Fruit fly (Drosophila melanogaster) whole organism, embryonic: Measurements from ENCODE around the gene Cys.

Experiments
- Awh ChIP-seq: fragments of 200-800 bp; sonication (Bioruptor generic); IDR thresholded peaks from 2 replicates; pipeline ENCODE4, ENCODE4 v1.3.6; 2022; ENCODE audit warnings: missing biosample characterization, missing genetic modification characterization
- Bgb ChIP-seq: fragments of 200-800 bp; sonication (Bioruptor generic); IDR thresholded peaks from 2 replicates; pipeline ENCODE4 v1.3.6; 2022; ENCODE audit warnings: missing biosample characterization, missing genetic modification characterization; ENCODE audit not compliant: partially characterized antibody
- Blimp-1 ChIP-seq: fragments of 200-800 bp; sonication (Bioruptor generic); optimal IDR thresholded peaks from 3 replicates; lab custom pipeline; 2018; ENCODE audit warnings: missing biosample characterization, missing genetic modification characterization, mild to moderate bottlenecking, moderate library complexity, missing genetic modification reagents
- CG1024 ChIP-seq: fragments of 200-800 bp; sonication (Bioruptor generic); IDR thresholded peaks from 2 replicates; pipeline ENCODE4 v1.3.6; 2022; ENCODE audit warnings: missing biosample characterization, missing genetic modification characterization
- CG10654 ChIP-seq: fragments of 200-800 bp; sonication (Bioruptor generic); optimal IDR thresholded peaks from 2 replicates; lab custom pipeline; 2016; ENCODE audit warnings: missing biosample characterization, missing genetic modification characterization
- CG13287 ChIP-seq: fragments of 200-800 bp; sonication (Bioruptor generic); IDR thresholded peaks from 2 replicates; pipeline ENCODE4 v1.3.6; 2022; ENCODE audit warnings: missing biosample characterization, missing genetic modification characterization; ENCODE audit not compliant: partially characterized antibody
- CG15514 ChIP-seq: fragments of 200-800 bp; sonication (Bioruptor generic); optimal IDR thresholded peaks from 3 replicates; lab custom pipeline; 2017; ENCODE audit warnings: missing biosample characterization, missing genetic modification characterization, mild to moderate bottlenecking, moderate library complexity, missing genetic modification reagents
- CG15601 ChIP-seq: fragments of 200-800 bp; sonication (Bioruptor generic); optimal IDR thresholded peaks from 3 replicates; lab custom pipeline; 2019; ENCODE audit warnings: missing biosample characterization, mild to moderate bottlenecking, missing genetic modification characterization, moderate library complexity
- CG2129 ChIP-seq: fragments of 200-800 bp; sonication (Bioruptor generic); IDR thresholded peaks from 2 replicates; pipeline ENCODE4 v1.3.6; 2022; ENCODE audit warnings: missing biosample characterization, missing genetic modification characterization; ENCODE audit not compliant: partially characterized antibody
- CG2678 ChIP-seq: fragments of 200-800 bp; sonication (Bioruptor generic); optimal IDR thresholded peaks from 3 replicates; lab custom pipeline; 2019; ENCODE audit warnings: missing biosample characterization, mild to moderate bottlenecking, missing genetic modification characterization, moderate library complexity
- CG30020 ChIP-seq: fragments of 200-800 bp; optimal IDR thresholded peaks from 2 replicates; lab custom pipeline; 2019; ENCODE audit warnings: missing biosample characterization, mild to moderate bottlenecking, missing genetic modification characterization, moderate library complexity
- CG3065 ChIP-seq: fragments of 200-800 bp; sonication (Bioruptor generic); optimal IDR thresholded peaks from 2 replicates; lab custom pipeline; 2016; ENCODE audit warnings: missing biosample characterization, missing genetic modification characterization
- CG33213 ChIP-seq: fragments of 200-800 bp; sonication (Bioruptor generic); optimal IDR thresholded peaks from 3 replicates; lab custom pipeline; 2016; ENCODE audit warnings: missing biosample characterization, missing genetic modification characterization
- CG4282 ChIP-seq: fragments of 200-800 bp; sonication (Bioruptor generic); optimal IDR thresholded peaks from 2 replicates; lab custom pipeline; 2016; ENCODE audit warnings: missing biosample characterization, missing genetic modification characterization
- CG5245 ChIP-seq: fragments of 200-800 bp; sonication (Bioruptor generic); optimal IDR thresholded peaks from 3 replicates; lab custom pipeline; 2016; ENCODE audit warnings: missing biosample characterization, missing genetic modification characterization
- CG6791 ChIP-seq: fragments of 200-800 bp; sonication (Bioruptor generic); IDR thresholded peaks from 3 replicates; pipeline ENCODE4 v1.3.6; 2022; ENCODE audit warnings: missing biosample characterization, missing genetic modification characterization; ENCODE audit not compliant: partially characterized antibody
- CoRest ChIP-seq: fragments of 200-800 bp; sonication (Bioruptor generic); optimal IDR thresholded peaks from 3 replicates; lab custom pipeline; 2018; ENCODE audit warnings: missing biosample characterization, mild to moderate bottlenecking, missing genetic modification characterization, moderate library complexity
- Dip3 ChIP-seq: fragments of 200-800 bp; sonication (Bioruptor generic); optimal IDR thresholded peaks from 3 replicates; lab custom pipeline; 2016; ENCODE audit warnings: missing biosample characterization, missing genetic modification characterization
- Ets97D ChIP-seq: fragments of 200-800 bp; sonication (Bioruptor generic); optimal IDR thresholded peaks from 3 replicates; lab custom pipeline; 2016; ENCODE audit warnings: missing biosample characterization, missing genetic modification characterization
- Hr3 ChIP-seq: fragments of 200-800 bp; sonication (Bioruptor generic); optimal IDR thresholded peaks from 3 replicates; lab custom pipeline; 2016; ENCODE audit warnings: missing biosample characterization, missing genetic modification characterization
- Hr51 ChIP-seq, 2 experiments: fragments of 200-800 bp; sonication (Bioruptor generic); optimal IDR thresholded peaks; 2 replicates in 1 of 2; 3 replicates in 1 of 2; lab custom pipeline; 2016 to 2018; ENCODE audit warnings: missing biosample characterization in 2 of 2, missing genetic modification characterization in 2 of 2, mild to moderate bottlenecking in 1 of 2, moderate library complexity in 1 of 2
- MTF-1 ChIP-seq: fragments of 200-800 bp; sonication (Bioruptor generic); optimal IDR thresholded peaks from 2 replicates; lab custom pipeline; 2018; ENCODE audit warnings: missing biosample characterization, mild to moderate bottlenecking, missing genetic modification characterization, borderline replicate concordance
- Meics ChIP-seq: fragments of 200-800 bp; sonication (Bioruptor generic); optimal IDR thresholded peaks from 2 replicates; lab custom pipeline; 2017; ENCODE audit warnings: missing biosample characterization, mild to moderate bottlenecking, missing genetic modification characterization
- Nf-YC ChIP-seq: fragments of 200-800 bp; optimal IDR thresholded peaks from 3 replicates; lab custom pipeline; 2019; ENCODE audit warnings: missing biosample characterization, mild to moderate bottlenecking, missing genetic modification characterization, moderate library complexity
- Poxn ChIP-seq: fragments of 200-800 bp; sonication (Bioruptor generic); IDR thresholded peaks from 2 replicates; pipeline ENCODE4 v1.3.6; 2022; ENCODE audit warnings: missing biosample characterization, missing genetic modification characterization
- Six4 ChIP-seq: fragments of 200-800 bp; sonication (Bioruptor generic); optimal IDR thresholded peaks from 2 replicates; lab custom pipeline; 2016; ENCODE audit warnings: missing biosample characterization, missing genetic modification characterization
- Taf1 ChIP-seq: fragments of 200-800 bp; sonication (Bioruptor generic); IDR thresholded peaks from 2 replicates; pipeline ENCODE4 v1.3.6; 2022; ENCODE audit warnings: missing biosample characterization, missing genetic modification characterization
- Usf ChIP-seq: fragments of 200-800 bp; sonication (Bioruptor generic); optimal IDR thresholded peaks from 2 replicates; lab custom pipeline; 2017; ENCODE audit warnings: missing genotype, missing biosample characterization, missing genetic modification characterization
- YL-1 ChIP-seq: fragments of 200-800 bp; sonication (Bioruptor generic); optimal IDR thresholded peaks from 3 replicates; lab custom pipeline; 2017; ENCODE audit warnings: missing biosample characterization, mild to moderate bottlenecking, missing genetic modification characterization
- bab2 ChIP-seq: fragments of 200-800 bp; sonication (Bioruptor generic); optimal IDR thresholded peaks from 2 replicates; lab custom pipeline; 2016; ENCODE audit warnings: missing biosample characterization, missing genetic modification characterization
- crol ChIP-seq: fragments of 200-800 bp; sonication (Bioruptor generic); IDR thresholded peaks from 2 replicates; pipeline ENCODE4 v1.3.6; 2022; ENCODE audit warnings: missing biosample characterization, missing genetic modification characterization
- dmrt99B ChIP-seq: fragments of 200-800 bp; sonication (Bioruptor generic); optimal IDR thresholded peaks from 2 replicates; lab custom pipeline; 2018; ENCODE audit warnings: missing biosample characterization, mild to moderate bottlenecking, missing genetic modification characterization, moderate library complexity
- fd96Cb ChIP-seq: fragments of 200-800 bp; sonication (Bioruptor generic); optimal IDR thresholded peaks from 2 replicates; lab custom pipeline; 2018; ENCODE audit warnings: missing biosample characterization, mild to moderate bottlenecking, missing genetic modification characterization, moderate library complexity
- ftz-f1 ChIP-seq: fragments of 200-800 bp; sonication (Bioruptor generic); optimal IDR thresholded peaks from 2 replicates; lab custom pipeline; 2016; ENCODE audit warnings: missing biosample characterization, missing genetic modification characterization
- hb ChIP-seq: fragments of 200-800 bp; sonication (Bioruptor generic); IDR thresholded peaks from 3 replicates; pipeline ENCODE4 v1.3.6; 2022; ENCODE audit warnings: missing biosample characterization, missing genetic modification characterization; ENCODE audit not compliant: partially characterized antibody
- jumu ChIP-seq: fragments of 200-800 bp; sonication (Bioruptor generic); optimal IDR thresholded peaks from 3 replicates; lab custom pipeline; 2016; ENCODE audit warnings: missing biosample characterization, missing genetic modification characterization
- lov ChIP-seq, 2 experiments: fragments of 200-800 bp in 1 of 2; fragments of >200 bp in 1 of 2; sonication (Bioruptor generic) in 1 of 2; IDR thresholded peaks in 1 of 2; optimal IDR thresholded peaks in 1 of 2; 2 replicates in 1 of 2; 3 replicates in 1 of 2; pipeline versions ENCODE4 v1.3.6 to Lab custom; 2017 to 2022; ENCODE audit warnings: missing biosample characterization in 1 of 2, missing genetic modification characterization in 1 of 2
- maf-S ChIP-seq: fragments of 200-800 bp; sonication (Bioruptor generic); optimal IDR thresholded peaks from 2 replicates; lab custom pipeline; 2016; ENCODE audit warnings: missing biosample characterization, missing genetic modification characterization
- nom ChIP-seq: fragments of 200-800 bp; sonication (Bioruptor generic); optimal IDR thresholded peaks from 2 replicates; lab custom pipeline; 2017; ENCODE audit warnings: missing biosample characterization, missing genetic modification characterization, mild to moderate bottlenecking, moderate library complexity, missing genetic modification reagents
- org-1 ChIP-seq: fragments of 200-800 bp; sonication (Bioruptor generic); optimal IDR thresholded peaks from 2 replicates; lab custom pipeline; 2017; ENCODE audit warnings: missing biosample characterization, missing genetic modification characterization
- pb ChIP-seq: fragments of 200-800 bp; sonication (Bioruptor generic); optimal IDR thresholded peaks from 3 replicates; lab custom pipeline; 2016; ENCODE audit warnings: missing biosample characterization, missing genetic modification characterization
- pros ChIP-seq: fragments of 200-800 bp; sonication (Bioruptor generic); optimal IDR thresholded peaks from 3 replicates; lab custom pipeline; 2019; ENCODE audit warnings: missing biosample characterization, mild to moderate bottlenecking, missing genetic modification characterization, moderate library complexity
- pzg ChIP-seq: fragments of 200-800 bp; sonication (Bioruptor generic); optimal IDR thresholded peaks from 3 replicates; lab custom pipeline; 2018; ENCODE audit warnings: missing biosample characterization, mild to moderate bottlenecking, missing genetic modification characterization, moderate library complexity
- ranshi ChIP-seq: fragments of 200-800 bp; sonication (Bioruptor generic); IDR thresholded peaks from 2 replicates; pipeline ENCODE4 v1.3.6; 2022; ENCODE audit warnings: missing biosample characterization, missing genetic modification characterization
- sisA ChIP-seq: fragments of 200-800 bp; sonication (Bioruptor generic); IDR thresholded peaks from 2 replicates; pipeline ENCODE4 v1.3.6; 2022; ENCODE audit warnings: missing biosample characterization, missing genetic modification characterization
- ssp ChIP-seq: fragments of 200-800 bp; sonication (Bioruptor generic); IDR thresholded peaks from 2 replicates; pipeline ENCODE4 v1.3.6; 2022; ENCODE audit warnings: missing biosample characterization, missing genetic modification characterization
- vnd ChIP-seq: fragments of 200-800 bp; sonication (Bioruptor generic); IDR thresholded peaks from 3 replicates; pipeline ENCODE4 v1.3.6; 2022; ENCODE audit warnings: missing biosample characterization, missing genetic modification characterization; ENCODE audit not compliant: partially characterized antibody

Gene Cys

DNA sequence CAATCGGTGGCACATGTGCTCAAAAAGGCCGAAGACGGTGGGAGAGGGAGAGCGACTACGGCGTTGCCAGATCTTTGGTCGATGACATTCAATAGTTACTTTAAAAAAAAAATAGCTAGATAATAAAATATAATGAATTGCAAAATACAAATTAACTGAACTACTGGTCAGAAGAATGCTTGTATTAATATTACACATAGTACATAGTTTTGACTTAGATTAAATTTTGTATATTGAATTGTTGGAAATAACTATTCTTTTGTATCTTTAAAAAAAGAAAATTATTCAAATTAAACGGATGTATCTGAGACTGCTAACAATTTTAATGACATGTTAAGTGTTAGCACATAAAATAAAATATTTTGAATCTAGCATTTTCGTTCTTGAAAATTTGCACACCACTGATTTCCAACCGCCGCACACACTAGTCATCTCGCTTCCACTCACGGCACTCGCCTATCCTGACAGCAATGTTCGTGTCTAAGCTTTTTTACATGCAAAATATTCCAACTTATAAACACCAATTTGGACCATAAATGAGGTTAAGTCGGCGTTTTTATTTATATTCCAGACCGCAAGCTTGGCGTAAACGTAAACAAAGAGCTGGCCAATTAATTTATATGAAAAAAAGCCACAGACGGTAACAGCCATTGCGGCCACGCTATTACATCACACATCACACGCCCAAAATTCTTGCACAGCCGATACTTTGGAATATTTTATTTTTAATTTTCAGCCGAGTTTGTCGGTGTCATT is 5.7 kb upstream of the Cys start (continued):
- TF ChIP-seq CG15601 (tag; lab: Kevin White, UChicago) = peak; percentile 71
- peak; percentile 37 for TF ChIP-seq CG30020 (tag; lab: Kevin White, UChicago)
- TF ChIP-seq CG33213 = peak; percentile 2
- peak; percentile 53 for TF ChIP-seq Dip3 (GFP tag; lab: Kevin White, UChicago)
- peak; percentile 56; the same call in 1 of the 2 replicates for TF ChIP-seq sisA (GFP tag; lab: Robert Waterston, UW)
- peak; percentile 21 for TF ChIP-seq maf-S (GFP tag; lab: Kevin White, UChicago)
- peak; percentile 57 for TF ChIP-seq CG10654 (GFP tag; lab: Kevin White, UChicago)
- peak; percentile 51 for TF ChIP-seq Nf-YC (tag; lab: Kevin White, UChicago)
- peak; percentile 53 for TF ChIP-seq YL-1
- no peak for TF ChIP-seq Poxn (GFP tag; lab: Robert Waterston, UW)
- peak; percentile 53 for TF ChIP-seq ssp (GFP tag; lab: Robert Waterston, UW)
- TF ChIP-seq ftz-f1 (GFP tag; lab: Kevin White, UChicago) = no peak
- TF ChIP-seq Hr3 (GFP tag; lab: Kevin White, UChicago) = peak; percentile 78
- no peak for TF ChIP-seq CG6791 (GFP tag; lab: Robert Waterston, UW)
- TF ChIP-seq org-1 (GFP tag; lab: Kevin White, UChicago) = peak; percentile 43
- peak; percentile 73 for TF ChIP-seq Blimp-1
- TF ChIP-seq CG2678 = peak; percentile 88
- TF ChIP-seq bab2 = peak; percentile 59
- TF ChIP-seq CG4282 = peak; percentile 11
- TF ChIP-seq crol (GFP tag; lab: Robert Waterston, UW) = no peak
- peak; percentile 86 for TF ChIP-seq Meics (GFP tag; lab: Kevin White, UChicago)
- TF ChIP-seq pzg = no peak
- TF ChIP-seq pb (GFP tag; lab: Kevin White, UChicago) = no peak
- peak; percentile 52; the same call in 1 of the 2 replicates for TF ChIP-seq ranshi
- TF ChIP-seq vnd (GFP tag; lab: Robert Waterston, UW) = no peak
- TF ChIP-seq Hr51 (GFP tag; optimal IDR thresholded peaks at IDR 0.05; lab: Kevin White, UChicago) = peak; percentile 35 to 80
- no peak for TF ChIP-seq pros (GFP tag; lab: Kevin White, UChicago)
- TF ChIP-seq Bgb (GFP tag; lab: Robert Waterston, UW) = no peak
- peak; percentile 76 for TF ChIP-seq fd96Cb
- no peak for TF ChIP-seq lov (optimal IDR thresholded peaks at IDR 0.05; lab: Kevin White, UChicago)
- 0 out of 3 replicates have a peak, but pooled peaks have one; percentile 21 for TF ChIP-seq lov (GFP tag; IDR thresholded peaks at IDR 0.05; lab: Robert Waterston, UW)
- no peak for TF ChIP-seq hb (GFP tag; lab: Robert Waterston, UW)
- TF ChIP-seq CG5245 (GFP tag; lab: Kevin White, UChicago) = peak; percentile 14
- TF ChIP-seq MTF-1 (GFP tag; lab: Kevin White, UChicago) = peak; percentile 10
- peak; percentile 13 for TF ChIP-seq nom (GFP tag; lab: Kevin White, UChicago)
- no peak for TF ChIP-seq Awh (GFP tag; lab: Robert Waterston, UW)
- peak; percentile 36; the same call in 1 of the 2 replicates for TF ChIP-seq Taf1
- peak; percentile 39 for TF ChIP-seq jumu
- peak; percentile 89 for TF ChIP-seq CoRest (tag; lab: Kevin White, UChicago)
- TF ChIP-seq Usf = peak; percentile 30
- TF ChIP-seq CG13287 (GFP tag; lab: Robert Waterston, UW) = no peak
- no peak; the same call in 1 of the 2 replicates for TF ChIP-seq CG1024
- TF ChIP-seq CG2129 = no peak
- TF ChIP-seq CG15514 = peak; percentile 46
- peak; percentile 37 for TF ChIP-seq CG3065 (GFP tag; lab: Kevin White, UChicago)
- TF ChIP-seq Six4 = peak; percentile 59
- TF ChIP-seq Ets97D = no peak
- TF ChIP-seq dmrt99B (tag; lab: Kevin White, UChicago) = peak; percentile 78
